In genomic region chr3L:9815705-9816104, dm6 we compare ENCODE assay signal across 1 fruit fly cellular context.
TF ChIP-seq lines count a peak whose summit lies in the region.

No protein-coding gene starts in this region.

TF ChIP-seq in whole organism, embryonic, 481 proteins besides CTCF, POLR2A, EP300 and RAD21 (continued from another document):
- TF ChIP-seq cas (GFP tag; IDR thresholded peaks at IDR 0.05; lab: Robert Waterston, UW) (no peak), E2f1 (GFP tag; IDR thresholded peaks at IDR 0.05; lab: Robert Waterston, UW) (no peak), Atf3 (GFP tag; optimal IDR thresholded peaks at IDR 0.05; lab: Kevin White, UChicago) (no peak), Vsx1 (GFP tag; optimal IDR thresholded peaks at IDR 0.05; lab: Kevin White, UChicago) (no peak), fd3F (GFP tag; optimal IDR thresholded peaks at IDR 0.05; lab: Kevin White, UChicago) (no peak), Oli (tag; optimal IDR thresholded peaks at IDR 0.05; lab: Kevin White, UChicago) (no peak), croc (GFP tag; conservative IDR thresholded peaks at IDR 0.05; lab: Robert Waterston, UW) (no peak), HLHmδ (GFP tag; optimal IDR thresholded peaks at IDR 0.05; lab: Kevin White, UChicago) (no peak), BtbVII (GFP tag; optimal IDR thresholded peaks at IDR 0.05; lab: Kevin White, UChicago) (no peak), Eip74EF (GFP tag; optimal IDR thresholded peaks at IDR 0.05; lab: Kevin White, UChicago) (no peak), psq (GFP tag; optimal IDR thresholded peaks at IDR 0.05; lab: Kevin White, UChicago) (no peak), CG10543 (GFP tag; optimal IDR thresholded peaks at IDR 0.05; lab: Kevin White, UChicago) (peak; percentile 14), Nf-YB (GFP tag; optimal IDR thresholded peaks at IDR 0.05; lab: Kevin White, UChicago) (no peak), bcd (GFP tag; optimal IDR thresholded peaks at IDR 0.05; lab: Kevin White, UChicago) (no peak), CG8290 (GFP tag; optimal IDR thresholded peaks at IDR 0.05; lab: Kevin White, UChicago) (no peak), CG8290 (tag; optimal IDR thresholded peaks at IDR 0.05; lab: Kevin White, UChicago) (no peak), chinmo (GFP tag; IDR thresholded peaks at IDR 0.05; lab: Robert Waterston, UW; ENCODE audit: partially characterized antibody) (0 out of 4 replicates have a peak, but pooled peaks have one; percentile 27), ranshi (GFP tag; IDR thresholded peaks at IDR 0.05; lab: Robert Waterston, UW) (no peak), Atf6 (GFP tag; IDR thresholded peaks at IDR 0.05; lab: Robert Waterston, UW) (no peak), CG11723 (GFP tag; optimal IDR thresholded peaks at IDR 0.05; lab: Kevin White, UChicago) (no peak), CG14667 (GFP tag; IDR thresholded peaks at IDR 0.05; lab: Robert Waterston, UW) (no peak), CG30020 (tag; optimal IDR thresholded peaks at IDR 0.05; lab: Kevin White, UChicago) (no peak), Ets97D (GFP tag; optimal IDR thresholded peaks at IDR 0.05; lab: Kevin White, UChicago) (no peak), CG12769 (tag; optimal IDR thresholded peaks at IDR 0.05; lab: Kevin White, UChicago) (no peak), aop (GFP tag; IDR thresholded peaks at IDR 0.05; lab: Robert Waterston, UW) (no peak), Drgx (GFP tag; IDR thresholded peaks at IDR 0.05; lab: Robert Waterston, UW) (peak; percentile 19; the same call in 1 of the 2 replicates), insv (GFP tag; optimal IDR thresholded peaks at IDR 0.05; lab: Kevin White, UChicago) (no peak), schlank (tag; optimal IDR thresholded peaks at IDR 0.05; lab: Kevin White, UChicago) (no peak), Hr39 (optimal IDR thresholded peaks at IDR 0.05; lab: Kevin White, UChicago) (no peak), disco-r (GFP tag; optimal IDR thresholded peaks at IDR 0.05; lab: Kevin White, UChicago) (no peak), CG2202 (tag; optimal IDR thresholded peaks at IDR 0.05; lab: Kevin White, UChicago) (no peak), CG17385 (GFP tag; optimal IDR thresholded peaks at IDR 0.05; lab: Kevin White, UChicago) (peak; percentile 16), CG8388 (GFP tag; optimal IDR thresholded peaks at IDR 0.05; lab: Kevin White, UChicago) (no peak), Abd-B (GFP tag; optimal IDR thresholded peaks at IDR 0.05; lab: Kevin White, UChicago) (no peak), emc (GFP tag; optimal IDR thresholded peaks at IDR 0.05; lab: Kevin White, UChicago) (no peak), CG4360 (GFP tag; IDR thresholded peaks at IDR 0.05; lab: Robert Waterston, UW) (no peak), Nf-YA (GFP tag; IDR thresholded peaks at IDR 0.05; lab: Robert Waterston, UW) (no peak), CG14014 (GFP tag; IDR thresholded peaks at IDR 0.05; lab: Robert Waterston, UW) (0 out of 2 replicates have a peak, but pooled peaks have one; percentile 11), Bgb (GFP tag; IDR thresholded peaks at IDR 0.05; lab: Robert Waterston, UW; ENCODE audit: partially characterized antibody) (no peak), scrt (GFP tag; optimal IDR thresholded peaks at IDR 0.05; lab: Kevin White, UChicago) (no peak), ci (GFP tag; IDR thresholded peaks at IDR 0.05; lab: Robert Waterston, UW) (0 out of 3 replicates have a peak, but pooled peaks have one; percentile 23), grau (tag; optimal IDR thresholded peaks at IDR 0.05; lab: Kevin White, UChicago) (no peak), CG10366 (GFP tag; IDR thresholded peaks at IDR 0.05; lab: Robert Waterston, UW) (no peak), Med (GFP tag; lab: Kevin White, UChicago) (peak; percentile 7), ttk (GFP tag; IDR thresholded peaks at IDR 0.05; lab: Robert Waterston, UW) (no peak), lola (GFP tag; optimal IDR thresholded peaks at IDR 0.05; lab: Kevin White, UChicago) (no peak), sd (tag; optimal IDR thresholded peaks at IDR 0.05; lab: Kevin White, UChicago) (peak; percentile 87), Sox100B (GFP tag; optimal IDR thresholded peaks at IDR 0.05; lab: Kevin White, UChicago) (no peak), bowl (GFP tag; IDR thresholded peaks at IDR 0.05; lab: Robert Waterston, UW) (no peak), zfh1 (GFP tag; IDR thresholded peaks at IDR 0.05; lab: Robert Waterston, UW) (no peak), sima (GFP tag; optimal IDR thresholded peaks at IDR 0.05; lab: Kevin White, UChicago) (no peak)
